Worm (Caenorhabditis elegans) whole organism, early embryonic: Measurements from ENCODE around the gene eif-1.

Source experiments
- B0310.2 ChIP-seq: sonication (generic microtip); optimal IDR thresholded peaks from 2 replicates; lab custom pipeline; 2016; ENCODE audit warnings: mild to moderate bottlenecking, missing genetic modification characterization, missing compliant biosample characterization
- aly-1 ChIP-seq: sonication (generic microtip); optimal IDR thresholded peaks from 2 replicates; lab custom pipeline; 2016; ENCODE audit warnings: missing genetic modification characterization, missing compliant biosample characterization
- ama-1 ChIP-seq: fragments of 150-350 bp; optimal IDR thresholded peaks from 2 replicates; lab custom pipeline; 2014
- ceh-36 ChIP-seq: sonication (generic microtip); optimal IDR thresholded peaks from 2 replicates; lab custom pipeline; 2016; ENCODE audit warnings: missing genetic modification characterization, inconsistent platforms, missing compliant biosample characterization
- flt-1 ChIP-seq: fragments of 200-800 bp; sonication (Bioruptor generic); IDR thresholded peaks from 2 replicates; pipeline ENCODE4 v1.3.6; 2022; ENCODE audit warnings: missing genetic modification characterization, missing compliant biosample characterization
- hmg-4 ChIP-seq: fragments of 200-800 bp; sonication (Bioruptor generic); optimal IDR thresholded peaks from 2 replicates; lab custom pipeline; 2018; ENCODE audit warnings: mild to moderate bottlenecking, missing genetic modification characterization, missing compliant biosample characterization
- hnd-1 ChIP-seq: sonication (generic microtip); optimal IDR thresholded peaks from 2 replicates; lab custom pipeline; 2016; ENCODE audit warnings: missing genetic modification characterization, missing compliant biosample characterization
- scrt-1 ChIP-seq: fragments of 200-800 bp; sonication (Bioruptor generic); IDR thresholded peaks from 2 replicates; pipeline ENCODE4 v1.3.6; 2022; ENCODE audit warnings: missing genetic modification characterization, missing compliant biosample characterization
- sea-1 ChIP-seq: fragments of 200-800 bp; sonication (Bioruptor generic); conservative IDR thresholded peaks from 2 replicates; pipeline ENCODE4 v1.3.6; 2022; ENCODE audit warnings: missing genetic modification characterization, missing compliant biosample characterization
- tbx-11 ChIP-seq: fragments of 200-800 bp; sonication (Bioruptor generic); IDR thresholded peaks from 2 replicates; pipeline ENCODE4 v1.3.6; 2022; ENCODE audit warnings: missing genetic modification characterization, missing compliant biosample characterization
- tbx-37 ChIP-seq: fragments of 200-800 bp; sonication (Bioruptor generic); conservative IDR thresholded peaks from 2 replicates; pipeline ENCODE4 v1.3.6; 2022; ENCODE audit warnings: missing genetic modification reagents, missing genetic modification characterization, missing compliant biosample characterization
- tra-4 ChIP-seq: sonication (generic microtip); optimal IDR thresholded peaks from 2 replicates; lab custom pipeline; 2017; ENCODE audit warnings: missing genetic modification characterization, missing compliant biosample characterization

ce11 chrII:5016977-5017585 is 23.7 kb upstream of the eif-1 start:
- no peak for TF ChIP-seq ama-1 (lab: Kevin White, UChicago)
- peak; percentile 42 for TF ChIP-seq aly-1
- TF ChIP-seq hmg-4 (GFP tag; lab: Kevin White, UChicago) = peak; percentile 46
- no peak for TF ChIP-seq scrt-1 (GFP tag; lab: Robert Waterston, UW)
- TF ChIP-seq tbx-11 = no peak
- TF ChIP-seq ceh-36 (tag; lab: Kevin White, UChicago) = no peak
- no peak for TF ChIP-seq sea-1 (GFP tag; lab: Robert Waterston, UW)
- TF ChIP-seq B0310.2 (tag; lab: Kevin White, UChicago) = no peak
- no peak for TF ChIP-seq tra-4
- no peak for TF ChIP-seq hnd-1 (tag; lab: Kevin White, UChicago)
- TF ChIP-seq tbx-37 (GFP tag; lab: Robert Waterston, UW) = no peak
- no peak for TF ChIP-seq flt-1 (GFP tag; lab: Robert Waterston, UW)
